Worm (Caenorhabditis elegans) whole organism, early embryonic: Measurements from ENCODE around the gene inx-3.

ENCODE experiments used
- B0310.2 ChIP-seq: sonication (generic microtip); optimal IDR thresholded peaks from 2 replicates; lab custom pipeline; 2016; ENCODE audit warnings: mild to moderate bottlenecking, missing genetic modification characterization, missing compliant biosample characterization
- F13C5.2 ChIP-seq: sonication (generic microtip); optimal IDR thresholded peaks from 2 replicates; lab custom pipeline; 2017; ENCODE audit warnings: mild to moderate bottlenecking, missing genetic modification characterization, inconsistent platforms, missing compliant biosample characterization
- ama-1 ChIP-seq: fragments of 150-350 bp; optimal IDR thresholded peaks from 2 replicates; lab custom pipeline; 2014
- ceh-13 ChIP-seq: fragments of 200-800 bp; sonication (Bioruptor generic); optimal IDR thresholded peaks from 2 replicates; lab custom pipeline; 2018; ENCODE audit warnings: mild to moderate bottlenecking, missing genetic modification characterization, missing compliant biosample characterization
- flt-1 ChIP-seq: fragments of 200-800 bp; sonication (Bioruptor generic); IDR thresholded peaks from 2 replicates; pipeline ENCODE4 v1.3.6; 2022; ENCODE audit warnings: missing genetic modification characterization, missing compliant biosample characterization
- hmbx-1 ChIP-seq: sonication (generic microtip); optimal IDR thresholded peaks from 2 replicates; lab custom pipeline; 2016; ENCODE audit warnings: mild to moderate bottlenecking, missing genetic modification characterization, missing compliant biosample characterization
- hmg-4 ChIP-seq: fragments of 200-800 bp; sonication (Bioruptor generic); optimal IDR thresholded peaks from 2 replicates; lab custom pipeline; 2018; ENCODE audit warnings: mild to moderate bottlenecking, missing genetic modification characterization, missing compliant biosample characterization
- hnd-1 ChIP-seq: sonication (generic microtip); optimal IDR thresholded peaks from 2 replicates; lab custom pipeline; 2016; ENCODE audit warnings: missing genetic modification characterization, missing compliant biosample characterization
- pes-1 ChIP-seq: fragments of 200-800 bp; sonication (Bioruptor generic); IDR thresholded peaks from 2 replicates; pipeline ENCODE4 v1.3.6; 2022; ENCODE audit warnings: missing genetic modification reagents, missing genetic modification characterization, missing compliant biosample characterization
- sea-1 ChIP-seq: fragments of 200-800 bp; sonication (Bioruptor generic); conservative IDR thresholded peaks from 2 replicates; pipeline ENCODE4 v1.3.6; 2022; ENCODE audit warnings: missing genetic modification characterization, missing compliant biosample characterization
- tra-4 ChIP-seq: sonication (generic microtip); optimal IDR thresholded peaks from 2 replicates; lab custom pipeline; 2017; ENCODE audit warnings: missing genetic modification characterization, missing compliant biosample characterization

DNA sequence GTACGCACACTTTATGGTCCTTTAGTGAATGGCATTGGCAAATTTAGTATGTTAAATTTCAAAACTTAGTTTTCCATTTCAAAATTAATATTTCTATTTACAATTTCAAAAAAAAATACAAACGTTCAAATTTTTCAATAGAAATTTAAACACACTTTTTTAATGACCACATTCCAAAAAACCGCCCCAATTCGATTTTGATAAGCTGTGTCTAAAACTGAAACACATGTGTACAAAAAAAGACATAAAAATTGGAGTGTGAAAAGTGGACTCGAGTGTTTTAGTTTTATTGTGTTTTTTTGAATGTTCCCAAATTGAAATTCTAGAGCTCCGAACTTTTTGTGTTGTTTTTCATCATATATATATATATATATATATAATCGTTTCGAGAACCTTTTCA, 20.2 kb upstream of the inx-3 start:
- TF ChIP-seq hnd-1 (tag; lab: Kevin White, UChicago) (no peak), ama-1 (no peak), ceh-13 (GFP tag; lab: Kevin White, UChicago) (no peak), F13C5.2 (tag; lab: Kevin White, UChicago) (no peak), hmg-4 (GFP tag; lab: Kevin White, UChicago) (no peak), hmbx-1 (no peak), pes-1 (GFP tag; lab: Robert Waterston, UW) (no peak), tra-4 (tag; lab: Kevin White, UChicago) (no peak), flt-1 (GFP tag; lab: Robert Waterston, UW) (no peak), sea-1 (GFP tag; lab: Robert Waterston, UW) (no peak), B0310.2 (tag; lab: Kevin White, UChicago) (no peak)
